Worm (Caenorhabditis elegans) whole organism, L4 larva: ENCODE results near the gene hrde-2.

Experiments
- F10B5.3 ChIP-seq: sonication (generic microtip); optimal IDR thresholded peaks from 2 replicates; lab custom pipeline; 2016; ENCODE audit warnings: mild to moderate bottlenecking, missing genetic modification characterization, missing compliant biosample characterization
- F26F4.8 ChIP-seq: fragments of 200-800 bp; sonication (Bioruptor generic); conservative IDR thresholded peaks from 2 replicates; pipeline ENCODE4 v1.3.6; 2022; ENCODE audit warnings: missing genetic modification characterization, missing compliant biosample characterization
- F44E2.7 ChIP-seq: fragments of 200-800 bp; sonication (Bioruptor generic); IDR thresholded peaks from 2 replicates; pipeline ENCODE4 v2.1.2; 2022; ENCODE audit warnings: missing genetic modification characterization, missing compliant biosample characterization
- R02D3.7 ChIP-seq: fragments of 150-350 bp; sonication (generic microtip); optimal IDR thresholded peaks from 3 replicates; lab custom pipeline; 2014; ENCODE audit warnings: missing biosample characterization, missing genetic modification characterization
- T20F7.1 ChIP-seq: fragments of 200-800 bp; sonication (Bioruptor generic); optimal IDR thresholded peaks from 2 replicates; lab custom pipeline; 2018; ENCODE audit warnings: mild to moderate bottlenecking, missing genetic modification characterization, missing compliant biosample characterization
- Y105C5A.15 ChIP-seq: fragments of 200-800 bp; sonication (Bioruptor generic); IDR thresholded peaks from 2 replicates; pipeline ENCODE4 v1.3.6; 2022; ENCODE audit warnings: missing genetic modification characterization, missing compliant biosample characterization
- ZK337.2 ChIP-seq: fragments of 200-800 bp; sonication (Bioruptor generic); IDR thresholded peaks from 2 replicates; pipeline ENCODE4 v1.3.6; 2022; ENCODE audit warnings: missing genetic modification reagents, missing genetic modification characterization, missing compliant biosample characterization
- ZK546.5 ChIP-seq, 2 experiments: sonication (generic microtip); optimal IDR thresholded peaks; 2 replicates each; lab custom pipeline; 2017; ENCODE audit warnings: missing biosample characterization in 2 of 2, missing genetic modification characterization in 2 of 2
- aly-2 ChIP-seq: sonication (generic microtip); optimal IDR thresholded peaks from 2 replicates; lab custom pipeline; 2018; ENCODE audit warnings: missing biosample characterization, missing genetic modification characterization
- arid-1 ChIP-seq: fragments of 200-800 bp; sonication (Bioruptor generic); conservative IDR thresholded peaks from 2 replicates; pipeline ENCODE4 v1.3.6; 2022; ENCODE audit warnings: missing genetic modification reagents, missing genetic modification characterization, missing compliant biosample characterization
- attf-4 ChIP-seq: sonication (generic microtip); optimal IDR thresholded peaks from 3 replicates; lab custom pipeline; 2017; ENCODE audit warnings: missing biosample characterization, missing genetic modification characterization
- ceh-44 ChIP-seq: fragments of 200-800 bp; sonication (Bioruptor generic); IDR thresholded peaks from 2 replicates; pipeline ENCODE4 v1.3.6; 2022; ENCODE audit warnings: missing genetic modification reagents, missing genetic modification characterization, missing compliant biosample characterization
- ceh-62 ChIP-seq: sonication (generic microtip); optimal IDR thresholded peaks from 2 replicates; lab custom pipeline; 2017; ENCODE audit warnings: missing biosample characterization, missing genetic modification characterization
- ceh-82 ChIP-seq: sonication (generic microtip); optimal IDR thresholded peaks from 2 replicates; lab custom pipeline; 2017; ENCODE audit warnings: missing biosample characterization, missing genetic modification characterization
- cey-2 ChIP-seq: sonication (generic microtip); optimal IDR thresholded peaks from 3 replicates; lab custom pipeline; 2017; ENCODE audit warnings: missing genetic modification characterization, mild to moderate bottlenecking, missing compliant biosample characterization, antibody characterized with exemption, borderline replicate concordance; ENCODE audit not compliant: insufficient read depth
- daf-12 ChIP-seq: fragments of 150-350 bp; optimal IDR thresholded peaks from 2 replicates; lab custom pipeline; 2014; ENCODE audit warnings: missing biosample characterization, missing genetic modification reagents, missing genetic modification characterization
- daf-8 ChIP-seq: fragments of 200-800 bp; sonication (Bioruptor generic); IDR thresholded peaks from 2 replicates; pipeline ENCODE4 v1.3.6; 2022; ENCODE audit warnings: missing genetic modification characterization, missing compliant biosample characterization
- dpl-1 ChIP-seq: fragments of 150-350 bp; optimal IDR thresholded peaks from 2 replicates; lab custom pipeline; 2014; ENCODE audit warnings: missing biosample characterization, missing genetic modification reagents, missing genetic modification characterization
- egl-43 ChIP-seq: fragments of 200-800 bp; sonication (Bioruptor generic); IDR thresholded peaks from 2 replicates; pipeline ENCODE4 v1.3.6; 2022; ENCODE audit warnings: missing genetic modification reagents, missing genetic modification characterization, missing compliant biosample characterization
- gei-8 ChIP-seq: fragments of 200-800 bp; sonication (Bioruptor generic); optimal IDR thresholded peaks from 2 replicates; lab custom pipeline; 2018; ENCODE audit warnings: mild to moderate bottlenecking, missing genetic modification characterization, missing compliant biosample characterization
- hif-1 ChIP-seq, 2 experiments: sonication (generic microtip); optimal IDR thresholded peaks; 2 replicates each; lab custom pipeline; 2016 to 2017; ENCODE audit warnings: missing compliant biosample characterization in 2 of 2, missing genetic modification characterization in 2 of 2, missing genetic modification reagents in 2 of 2, missing genotype in 2 of 2, mild to moderate bottlenecking in 1 of 2
- hlh-30 ChIP-seq: sonication (generic microtip); optimal IDR thresholded peaks from 2 replicates; lab custom pipeline; 2017; ENCODE audit warnings: antibody characterized with exemption, mild to moderate bottlenecking, missing genetic modification characterization, missing compliant biosample characterization; ENCODE audit not compliant: insufficient read depth
- lin-13 ChIP-seq: fragments of 150-350 bp; optimal IDR thresholded peaks from 2 replicates; lab custom pipeline; 2014; ENCODE audit warnings: missing biosample characterization, missing genetic modification reagents, missing genetic modification characterization
- lin-15B ChIP-seq: fragments of 150-350 bp; sonication (generic microtip); optimal IDR thresholded peaks from 3 replicates; lab custom pipeline; 2014; ENCODE audit warnings: missing biosample characterization, missing genetic modification characterization
- lin-29 ChIP-seq: fragments of 200-800 bp; sonication (Bioruptor generic); IDR thresholded peaks from 2 replicates; pipeline ENCODE4 v1.3.6; 2022; ENCODE audit warnings: missing genetic modification reagents, missing genetic modification characterization, missing compliant biosample characterization
- lir-3 ChIP-seq: sonication (generic microtip); optimal IDR thresholded peaks from 2 replicates; lab custom pipeline; 2016; ENCODE audit warnings: mild to moderate bottlenecking, missing genetic modification characterization, missing compliant biosample characterization
- madf-5 ChIP-seq, 2 experiments: fragments of 200-800 bp; sonication (Bioruptor generic); IDR thresholded peaks; 2 replicates each; pipeline ENCODE4 v1.3.6; 2022; ENCODE audit warnings: missing compliant biosample characterization in 2 of 2, missing genetic modification characterization in 2 of 2
- madf-9 ChIP-seq: fragments of 200-800 bp; sonication (Bioruptor generic); conservative IDR thresholded peaks from 2 replicates; pipeline ENCODE4 v1.3.6; 2022; ENCODE audit warnings: missing genetic modification reagents, missing genetic modification characterization, missing compliant biosample characterization
- mdl-1 ChIP-seq, 2 experiments: fragments of 150-350 bp in 1 of 2; sonication (generic microtip) in 1 of 2; optimal IDR thresholded peaks; 2 replicates each; lab custom pipeline; 2014 to 2017; ENCODE audit warnings: missing biosample characterization in 2 of 2, missing genetic modification characterization in 2 of 2
- mdt-29 ChIP-seq: fragments of 200-800 bp; sonication (Bioruptor generic); IDR thresholded peaks from 2 replicates; pipeline ENCODE4 v1.3.6; 2022; ENCODE audit warnings: missing genetic modification reagents, missing genetic modification characterization, missing compliant biosample characterization
- mep-1 ChIP-seq: fragments of 150-350 bp; sonication (generic microtip); optimal IDR thresholded peaks from 3 replicates; lab custom pipeline; 2014; ENCODE audit warnings: missing biosample characterization, missing genetic modification characterization
- nhr-10 ChIP-seq: fragments of 150-350 bp; optimal IDR thresholded peaks from 2 replicates; lab custom pipeline; 2014; ENCODE audit warnings: missing biosample characterization, missing genetic modification characterization
- nhr-11 ChIP-seq: fragments of 150-350 bp; optimal IDR thresholded peaks from 2 replicates; lab custom pipeline; 2014; ENCODE audit warnings: missing biosample characterization, missing genetic modification characterization
- nhr-42 ChIP-seq: fragments of 200-800 bp; sonication (Bioruptor generic); IDR thresholded peaks from 2 replicates; pipeline ENCODE4 v1.3.6; 2022; ENCODE audit warnings: missing genetic modification characterization, missing compliant biosample characterization
- nhr-48 ChIP-seq: sonication (generic microtip); optimal IDR thresholded peaks from 2 replicates; lab custom pipeline; 2016; ENCODE audit warnings: mild to moderate bottlenecking, missing genetic modification characterization, missing compliant biosample characterization
- nhr-76 ChIP-seq: fragments of 150-350 bp; optimal IDR thresholded peaks from 2 replicates; lab custom pipeline; 2014; ENCODE audit warnings: missing biosample characterization, missing genetic modification characterization
- pha-4 ChIP-seq, 2 experiments: fragments of 150-350 bp in 1 of 2; fragments of 200-800 bp in 1 of 2; sonication (Bioruptor generic) in 1 of 2; IDR thresholded peaks in 1 of 2; optimal IDR thresholded peaks in 1 of 2; 2 replicates each; pipeline versions ENCODE4 v1.3.6 to Lab custom; 2014 to 2022; ENCODE audit warnings: missing genetic modification characterization in 2 of 2, missing genetic modification reagents in 2 of 2, missing biosample characterization in 1 of 2, missing compliant biosample characterization in 1 of 2
- pqm-1 ChIP-seq: sonication (generic microtip); optimal IDR thresholded peaks from 2 replicates; lab custom pipeline; 2017; ENCODE audit warnings: missing biosample characterization, missing genetic modification characterization
- saeg-2 ChIP-seq: fragments of 200-800 bp; sonication (Bioruptor generic); IDR thresholded peaks from 2 replicates; pipeline ENCODE4 v1.3.6; 2022; ENCODE audit warnings: missing genetic modification reagents, missing genetic modification characterization, missing compliant biosample characterization
- sdz-12 ChIP-seq: fragments of 200-800 bp; sonication (Bioruptor generic); optimal IDR thresholded peaks from 2 replicates; lab custom pipeline; 2018; ENCODE audit warnings: mild to moderate bottlenecking, missing genetic modification characterization, missing compliant biosample characterization
- skn-1 ChIP-seq: fragments of 150-350 bp; optimal IDR thresholded peaks from 2 replicates; lab custom pipeline; 2014; ENCODE audit warnings: missing biosample characterization, missing genetic modification characterization
- spr-1 ChIP-seq: sonication (generic microtip); optimal IDR thresholded peaks from 2 replicates; lab custom pipeline; 2016; ENCODE audit warnings: mild to moderate bottlenecking, missing genetic modification characterization, missing compliant biosample characterization
- tra-1 ChIP-seq: fragments of 200-800 bp; sonication (Bioruptor generic); IDR thresholded peaks from 2 replicates; pipeline ENCODE4 v1.3.6; 2022; ENCODE audit warnings: missing genetic modification reagents, missing genetic modification characterization, missing compliant biosample characterization
- zag-1 ChIP-seq: fragments of 150-350 bp; optimal IDR thresholded peaks from 2 replicates; lab custom pipeline; 2014; ENCODE audit warnings: missing biosample characterization, missing genetic modification characterization
- zfp-3 ChIP-seq: fragments of 200-800 bp; sonication (Bioruptor generic); conservative IDR thresholded peaks from 2 replicates; pipeline ENCODE4 v1.3.6; 2022; ENCODE audit warnings: missing genetic modification reagents, missing genetic modification characterization, missing compliant biosample characterization
- zip-11 ChIP-seq: fragments of 200-800 bp; sonication (Bioruptor generic); IDR thresholded peaks from 2 replicates; pipeline ENCODE4 v1.3.6; 2022; ENCODE audit warnings: missing genetic modification characterization, missing compliant biosample characterization
- zip-2 ChIP-seq: fragments of 150-350 bp; optimal IDR thresholded peaks from 2 replicates; lab custom pipeline; 2014; ENCODE audit warnings: missing biosample characterization, missing genetic modification characterization

hrde-2 gene

DNA sequence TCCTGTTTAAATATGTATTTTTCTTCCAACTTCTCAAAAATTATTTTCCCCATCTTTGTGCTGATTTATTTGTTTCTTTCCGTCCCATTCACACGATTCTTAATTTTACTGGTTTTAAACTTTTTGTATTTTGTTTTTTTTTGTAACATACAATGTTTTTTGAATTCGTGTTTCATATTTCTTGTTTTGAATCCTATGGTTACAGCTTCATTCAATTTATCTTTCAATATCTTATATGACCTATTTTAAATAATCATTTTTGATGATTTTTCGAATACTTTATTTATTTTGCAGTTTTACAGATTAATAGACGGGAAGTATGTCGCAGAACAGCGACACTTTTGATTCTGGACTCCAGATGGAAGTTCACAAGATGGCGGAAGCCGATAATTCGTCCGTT, at the start of gene hrde-2:
Gene hrde-2, plus strand, starts transcription at position 301 of the 400 bp plus-strand sequence.
- TF ChIP-seq zfp-3, result no peak
- no peak for TF ChIP-seq ceh-82 (tag; lab: Kevin White, UChicago)
- no peak for TF ChIP-seq hif-1 (tag; optimal IDR thresholded peaks at IDR 0.05; lab: Kevin White, UChicago)
- no peak for TF ChIP-seq tra-1 (GFP tag; lab: Robert Waterston, UW)
- no peak for TF ChIP-seq T20F7.1 (GFP tag; lab: Kevin White, UChicago)
- TF ChIP-seq sdz-12 (GFP tag; lab: Kevin White, UChicago), result no peak
- no peak for TF ChIP-seq hlh-30
- TF ChIP-seq daf-12 (tag; lab: Kevin White, UChicago), result no peak
- no peak for TF ChIP-seq nhr-42 (GFP tag; lab: Robert Waterston, UW)
- TF ChIP-seq R02D3.7 (tag; lab: Kevin White, UChicago), result no peak
- no peak for TF ChIP-seq dpl-1 (GFP tag; lab: Kevin White, UChicago)
- TF ChIP-seq Y105C5A.15, result no peak
- TF ChIP-seq arid-1 (GFP tag; lab: Robert Waterston, UW), result no peak
- no peak for TF ChIP-seq madf-9 (GFP tag; lab: Robert Waterston, UW)
- no peak for TF ChIP-seq skn-1 (tag; lab: Kevin White, UChicago)
- TF ChIP-seq pha-4 (GFP tag; IDR thresholded peaks at IDR 0.05; lab: Robert Waterston, UW), result no peak
- TF ChIP-seq pha-4 (tag; optimal IDR thresholded peaks at IDR 0.05; lab: Kevin White, UChicago), result no peak
- no peak for TF ChIP-seq nhr-11 (tag; lab: Kevin White, UChicago)
- TF ChIP-seq saeg-2 (GFP tag; lab: Robert Waterston, UW), result no peak
- no peak for TF ChIP-seq zag-1 (tag; lab: Kevin White, UChicago)
- no peak for TF ChIP-seq F10B5.3 (tag; lab: Kevin White, UChicago)

DNA sequence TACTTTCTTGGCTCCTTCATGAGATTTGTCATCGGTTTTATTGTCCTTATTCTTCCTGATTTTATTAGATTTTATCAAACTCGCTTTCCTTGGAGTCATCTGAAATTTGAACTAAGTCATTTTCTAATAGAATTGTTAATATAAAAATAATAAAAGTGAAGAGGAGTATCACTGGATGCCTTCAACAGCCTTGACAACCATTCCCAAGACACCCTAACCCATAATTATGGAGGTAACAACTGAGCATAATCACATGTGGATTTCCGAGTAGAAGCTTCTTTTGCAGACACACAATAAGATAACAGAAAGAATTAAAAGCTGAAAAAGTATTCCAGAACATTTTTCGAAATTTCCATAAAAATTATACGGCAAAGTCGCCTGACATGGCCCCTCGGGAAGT, 49.2 kb upstream of the hrde-2 start, which contains the start of gene F02D8.9:
Gene F02D8.9, minus strand, starts transcription at position 101 of the 400 bp plus-strand sequence.
- TF ChIP-seq F44E2.7 (GFP tag; lab: Robert Waterston, UW), result no peak
- TF ChIP-seq zip-11 (GFP tag; lab: Robert Waterston, UW), result no peak
- TF ChIP-seq nhr-42 (GFP tag; lab: Robert Waterston, UW), result no peak
- no peak for TF ChIP-seq lin-13 (GFP tag; lab: Kevin White, UChicago)
- no peak for TF ChIP-seq T20F7.1 (GFP tag; lab: Kevin White, UChicago)
- TF ChIP-seq ceh-82 (tag; lab: Kevin White, UChicago), result no peak
- no peak for TF ChIP-seq lin-15B (tag; lab: Kevin White, UChicago)
- TF ChIP-seq ZK337.2 (GFP tag; lab: Robert Waterston, UW), result no peak
- no peak for TF ChIP-seq daf-12 (tag; lab: Kevin White, UChicago)
- no peak for TF ChIP-seq aly-2 (tag; lab: Kevin White, UChicago)
- TF ChIP-seq madf-5 (GFP tag; IDR thresholded peaks at IDR 0.05; lab: Robert Waterston, UW), result no peak
- no peak for TF ChIP-seq spr-1 (tag; lab: Kevin White, UChicago)
- TF ChIP-seq dpl-1 (GFP tag; lab: Kevin White, UChicago), result no peak
- TF ChIP-seq lir-3 (tag; lab: Kevin White, UChicago), result no peak
- no peak for TF ChIP-seq pqm-1
- TF ChIP-seq ZK546.5 (tag; optimal IDR thresholded peaks at IDR 0.05; lab: Kevin White, UChicago), result no peak
- no peak for TF ChIP-seq cey-2
- TF ChIP-seq attf-4 (tag; lab: Kevin White, UChicago), result no peak

DNA sequence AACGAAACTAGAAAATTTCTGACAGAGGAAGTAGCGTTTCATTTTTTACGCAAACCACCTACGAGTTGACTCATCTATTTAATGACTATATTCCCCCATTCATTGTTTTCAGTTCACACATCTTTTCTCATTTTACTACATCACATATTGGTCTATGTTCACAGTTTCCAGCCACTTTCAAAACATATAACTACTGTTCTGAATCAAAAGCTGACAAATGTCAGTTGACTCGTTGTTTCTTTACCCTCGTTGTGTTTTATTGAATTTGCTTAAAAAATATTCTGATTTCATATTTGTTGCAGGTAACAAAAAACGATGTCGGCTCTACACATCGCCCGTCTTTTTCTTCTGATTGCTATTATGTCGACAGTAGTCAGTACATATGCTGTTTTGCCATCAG, 33.8 kb upstream of the hrde-2 start, which contains the start of gene nlp-59:
Gene nlp-59, plus strand, starts transcription at position 301 of the 400 bp plus-strand sequence.
- no peak for TF ChIP-seq nhr-76
- TF ChIP-seq mdt-29 (GFP tag; lab: Robert Waterston, UW), result no peak
- no peak for TF ChIP-seq T20F7.1 (GFP tag; lab: Kevin White, UChicago)
- no peak for TF ChIP-seq ZK546.5 (tag; optimal IDR thresholded peaks at IDR 0.05; lab: Kevin White, UChicago)
- no peak for TF ChIP-seq daf-8 (GFP tag; lab: Robert Waterston, UW)
- TF ChIP-seq gei-8 (GFP tag; lab: Kevin White, UChicago), result no peak
- TF ChIP-seq egl-43 (GFP tag; lab: Robert Waterston, UW), result no peak
- no peak for TF ChIP-seq zip-2 (tag; lab: Kevin White, UChicago)
- TF ChIP-seq nhr-48 (tag; lab: Kevin White, UChicago), result no peak
- no peak for TF ChIP-seq ceh-62 (tag; lab: Kevin White, UChicago)
- no peak for TF ChIP-seq ZK337.2 (GFP tag; lab: Robert Waterston, UW)
- no peak for TF ChIP-seq mep-1
- TF ChIP-seq ceh-44 (GFP tag; lab: Robert Waterston, UW), result no peak
- TF ChIP-seq arid-1 (GFP tag; lab: Robert Waterston, UW), result no peak
- no peak for TF ChIP-seq mdl-1 (tag; optimal IDR thresholded peaks at IDR 0.05; lab: Kevin White, UChicago)
- no peak for TF ChIP-seq nhr-10
- no peak for TF ChIP-seq F26F4.8 (GFP tag; lab: Robert Waterston, UW)
- TF ChIP-seq lin-29 (GFP tag; lab: Robert Waterston, UW), result no peak
